Fruit fly (Drosophila melanogaster) whole organism, embryonic: ENCODE results near the gene Prp16.

ENCODE experiments used
- Awh ChIP-seq: fragments of 200-800 bp; sonication (Bioruptor generic); IDR thresholded peaks from 2 replicates; pipeline ENCODE4, ENCODE4 v1.3.6; 2022; ENCODE audit warnings: missing biosample characterization, missing genetic modification characterization
- CG13775 ChIP-seq: fragments of 200-800 bp; sonication (Bioruptor generic); optimal IDR thresholded peaks from 3 replicates; lab custom pipeline; 2017; ENCODE audit warnings: missing biosample characterization, mild to moderate bottlenecking, missing genetic modification characterization
- CG14667 ChIP-seq: fragments of 200-800 bp; sonication (Bioruptor generic); IDR thresholded peaks from 2 replicates; pipeline ENCODE4 v1.3.6; 2022; ENCODE audit warnings: missing biosample characterization, missing genetic modification characterization
- CG14965 ChIP-seq: fragments of 200-800 bp; sonication (Bioruptor generic); optimal IDR thresholded peaks from 2 replicates; lab custom pipeline; 2016; ENCODE audit warnings: missing biosample characterization, missing genetic modification characterization, borderline replicate concordance
- CG15601 ChIP-seq: fragments of 200-800 bp; sonication (Bioruptor generic); optimal IDR thresholded peaks from 3 replicates; lab custom pipeline; 2019; ENCODE audit warnings: missing biosample characterization, mild to moderate bottlenecking, missing genetic modification characterization, moderate library complexity
- CG15696 ChIP-seq: fragments of 200-800 bp; sonication (Bioruptor generic); optimal IDR thresholded peaks from 2 replicates; lab custom pipeline; 2019; ENCODE audit warnings: missing biosample characterization, mild to moderate bottlenecking, missing genetic modification characterization, moderate library complexity
- CG17802 ChIP-seq: fragments of 200-800 bp; sonication (Bioruptor generic); optimal IDR thresholded peaks from 2 replicates; lab custom pipeline; 2018; ENCODE audit warnings: missing biosample characterization, mild to moderate bottlenecking, missing genetic modification characterization, moderate library complexity
- CG17829 ChIP-seq: fragments of 200-800 bp; optimal IDR thresholded peaks from 2 replicates; lab custom pipeline; 2019; ENCODE audit warnings: missing biosample characterization, mild to moderate bottlenecking, missing genetic modification characterization, moderate library complexity
- CG1792 ChIP-seq: fragments of 200-800 bp; sonication (Bioruptor generic); optimal IDR thresholded peaks from 2 replicates; lab custom pipeline; 2016; ENCODE audit warnings: missing biosample characterization, missing genetic modification characterization
- CG1832 ChIP-seq: fragments of 200-800 bp; sonication (Bioruptor generic); optimal IDR thresholded peaks from 2 replicates; lab custom pipeline; 2017; ENCODE audit warnings: missing biosample characterization, mild to moderate bottlenecking, missing genetic modification characterization, inconsistent platforms
- CG2875 ChIP-seq: fragments of 200-800 bp; sonication (Bioruptor generic); optimal IDR thresholded peaks from 2 replicates; lab custom pipeline; 2017; ENCODE audit warnings: missing biosample characterization, mild to moderate bottlenecking, missing genetic modification characterization, missing genetic modification reagents
- CG30403 ChIP-seq: fragments of 200-800 bp; sonication (Bioruptor generic); optimal IDR thresholded peaks from 3 replicates; lab custom pipeline; 2016; ENCODE audit warnings: missing biosample characterization, missing genetic modification characterization
- CG31365 ChIP-seq: fragments of 200-800 bp; sonication (Bioruptor generic); optimal IDR thresholded peaks from 2 replicates; lab custom pipeline; 2018; ENCODE audit warnings: missing biosample characterization, mild to moderate bottlenecking, missing genetic modification characterization
- CG32532 ChIP-seq: fragments of 200-800 bp; sonication (Bioruptor generic); IDR thresholded peaks from 2 replicates; pipeline ENCODE4 v1.3.6; 2022; ENCODE audit warnings: missing biosample characterization, missing genetic modification characterization
- CG6765 ChIP-seq: fragments of 200-800 bp; sonication (Bioruptor generic); optimal IDR thresholded peaks from 3 replicates; lab custom pipeline; 2017; ENCODE audit warnings: missing biosample characterization, mild to moderate bottlenecking, missing genetic modification characterization
- CG7745 ChIP-seq: fragments of 200-800 bp; sonication (Bioruptor generic); optimal IDR thresholded peaks from 2 replicates; lab custom pipeline; 2018; ENCODE audit warnings: missing biosample characterization, mild to moderate bottlenecking, missing genetic modification characterization, moderate library complexity
- CG8765 ChIP-seq: fragments of 200-800 bp; sonication (Bioruptor generic); IDR thresholded peaks from 2 replicates; pipeline ENCODE4 v1.3.6; 2022; ENCODE audit warnings: missing biosample characterization, missing genetic modification characterization
- E2f2 ChIP-seq: fragments of 200-800 bp; sonication (Bioruptor generic); IDR thresholded peaks from 2 replicates; pipeline ENCODE4 v1.3.6; 2022; ENCODE audit warnings: missing biosample characterization, missing genetic modification characterization
- ERR ChIP-seq: fragments of 200-800 bp; sonication (Bioruptor generic); optimal IDR thresholded peaks from 2 replicates; lab custom pipeline; 2016; ENCODE audit warnings: missing biosample characterization, missing genetic modification characterization
- Ets97D ChIP-seq: fragments of 200-800 bp; sonication (Bioruptor generic); optimal IDR thresholded peaks from 3 replicates; lab custom pipeline; 2016; ENCODE audit warnings: missing biosample characterization, missing genetic modification characterization
- H2.0 ChIP-seq: fragments of 200-800 bp; sonication (Bioruptor generic); IDR thresholded peaks from 2 replicates; pipeline ENCODE4 v1.3.6; 2022; ENCODE audit warnings: missing biosample characterization, missing genetic modification characterization
- HHEX ChIP-seq: fragments of 200-800 bp; sonication (Bioruptor generic); optimal IDR thresholded peaks from 3 replicates; lab custom pipeline; 2017; ENCODE audit warnings: missing biosample characterization, mild to moderate bottlenecking, missing genetic modification characterization, missing genetic modification reagents
- Lhr ChIP-seq: fragments of 200-800 bp; sonication (Bioruptor generic); optimal IDR thresholded peaks from 3 replicates; lab custom pipeline; 2017; ENCODE audit warnings: mild to moderate bottlenecking, missing biosample characterization, missing genetic modification reagents, missing genetic modification characterization
- NC2α ChIP-seq: fragments of 200-800 bp; sonication (Bioruptor generic); optimal IDR thresholded peaks from 2 replicates; lab custom pipeline; 2016; ENCODE audit warnings: missing biosample characterization, missing genetic modification characterization
- NC2β ChIP-seq: fragments of 200-800 bp; sonication (Bioruptor generic); optimal IDR thresholded peaks from 2 replicates; lab custom pipeline; 2016; ENCODE audit warnings: missing biosample characterization, missing genetic modification characterization
- Neu2 ChIP-seq: fragments of 200-800 bp; sonication (Bioruptor generic); optimal IDR thresholded peaks from 3 replicates; lab custom pipeline; 2016; ENCODE audit warnings: missing biosample characterization, missing genetic modification characterization, borderline replicate concordance
- Nf-YB ChIP-seq: fragments of 200-800 bp; sonication (Bioruptor generic); optimal IDR thresholded peaks from 3 replicates; lab custom pipeline; 2019; ENCODE audit warnings: missing biosample characterization, mild to moderate bottlenecking, missing genetic modification characterization, moderate library complexity
- Nf-YC ChIP-seq: fragments of 200-800 bp; optimal IDR thresholded peaks from 3 replicates; lab custom pipeline; 2019; ENCODE audit warnings: missing biosample characterization, mild to moderate bottlenecking, missing genetic modification characterization, moderate library complexity
- NfI ChIP-seq: fragments of 200-800 bp; sonication (Bioruptor generic); optimal IDR thresholded peaks from 3 replicates; lab custom pipeline; 2018; ENCODE audit warnings: missing biosample characterization, mild to moderate bottlenecking, missing genetic modification characterization, moderate library complexity
- Oaz ChIP-seq: fragments of 200-800 bp; sonication (Bioruptor generic); IDR thresholded peaks from 2 replicates; pipeline ENCODE4 v1.3.6; 2022; ENCODE audit warnings: missing biosample characterization, missing genetic modification characterization
- Pdp1 ChIP-seq, 2 experiments: fragments of 200-800 bp; sonication (Bioruptor generic); optimal IDR thresholded peaks; 3 replicates each; lab custom pipeline; 2016; ENCODE audit warnings: missing biosample characterization in 2 of 2, missing genetic modification characterization in 2 of 2, mild to moderate bottlenecking in 1 of 2, moderate library complexity in 1 of 2
- Poxn ChIP-seq: fragments of 200-800 bp; sonication (Bioruptor generic); IDR thresholded peaks from 2 replicates; pipeline ENCODE4 v1.3.6; 2022; ENCODE audit warnings: missing biosample characterization, missing genetic modification characterization
- Stat92E ChIP-seq, 3 experiments: fragments of >200 bp in 2 of 3; fragments of 200-800 bp in 1 of 3; sonication (Bioruptor generic) in 1 of 3; optimal IDR thresholded peaks; 2 replicates each; lab custom pipeline; 2017 to 2019; ENCODE audit warnings: missing biosample characterization in 3 of 3, missing genetic modification characterization in 3 of 3, mild to moderate bottlenecking in 1 of 3, moderate library complexity in 1 of 3
- Tbp ChIP-seq: fragments of >200 bp; optimal IDR thresholded peaks from 2 replicates; lab custom pipeline; 2018; ENCODE audit warnings: missing biosample characterization, missing genetic modification characterization
- ac ChIP-seq: fragments of 200-800 bp; sonication (Bioruptor generic); optimal IDR thresholded peaks from 3 replicates; lab custom pipeline; 2017; ENCODE audit warnings: missing biosample characterization, mild to moderate bottlenecking, missing genetic modification characterization
- al ChIP-seq: fragments of 200-800 bp; sonication (Bioruptor generic); IDR thresholded peaks from 2 replicates; pipeline ENCODE4 v1.3.6; 2022; ENCODE audit warnings: missing biosample characterization, missing genetic modification characterization
- aop ChIP-seq: fragments of 200-800 bp; sonication (Bioruptor generic); IDR thresholded peaks from 2 replicates; pipeline ENCODE4 v1.3.6; 2022; ENCODE audit warnings: missing biosample characterization, missing genetic modification characterization
- cad ChIP-seq: fragments of >200 bp; optimal IDR thresholded peaks from 2 replicates; lab custom pipeline; 2017; ENCODE audit warnings: missing biosample characterization, missing genetic modification characterization
- crc ChIP-seq: fragments of 200-800 bp; sonication (Bioruptor generic); optimal IDR thresholded peaks from 2 replicates; lab custom pipeline; 2016; ENCODE audit warnings: missing biosample characterization, missing genetic modification characterization
- disco-r ChIP-seq: fragments of 200-800 bp; sonication (Bioruptor generic); optimal IDR thresholded peaks from 2 replicates; lab custom pipeline; 2016; ENCODE audit warnings: missing biosample characterization, missing genetic modification characterization
- ftz-f1 ChIP-seq: fragments of 200-800 bp; sonication (Bioruptor generic); optimal IDR thresholded peaks from 2 replicates; lab custom pipeline; 2016; ENCODE audit warnings: missing biosample characterization, missing genetic modification characterization
- grau ChIP-seq: fragments of 200-800 bp; optimal IDR thresholded peaks from 3 replicates; lab custom pipeline; 2019; ENCODE audit warnings: missing biosample characterization, mild to moderate bottlenecking, missing genetic modification characterization, moderate library complexity
- inv ChIP-seq: fragments of 200-800 bp; sonication (Bioruptor generic); IDR thresholded peaks from 2 replicates; pipeline ENCODE4 v1.3.6; 2022; ENCODE audit warnings: missing biosample characterization, missing genetic modification characterization; ENCODE audit not compliant: partially characterized antibody
- kah ChIP-seq: fragments of 200-800 bp; sonication (Bioruptor generic); optimal IDR thresholded peaks from 2 replicates; lab custom pipeline; 2018; ENCODE audit warnings: missing biosample characterization, mild to moderate bottlenecking, missing genetic modification characterization
- pfk ChIP-seq: fragments of 200-800 bp; sonication (Bioruptor generic); optimal IDR thresholded peaks from 2 replicates; lab custom pipeline; 2018; ENCODE audit warnings: missing biosample characterization, mild to moderate bottlenecking, missing genetic modification characterization, moderate library complexity
- scrt ChIP-seq: fragments of 200-800 bp; sonication (Bioruptor generic); optimal IDR thresholded peaks from 2 replicates; lab custom pipeline; 2018; ENCODE audit warnings: missing biosample characterization, mild to moderate bottlenecking, missing genetic modification characterization, moderate library complexity
- seq ChIP-seq: fragments of 200-800 bp; sonication (Bioruptor generic); IDR thresholded peaks from 2 replicates; pipeline ENCODE4 v1.3.6; 2022; ENCODE audit warnings: missing biosample characterization, missing genetic modification characterization
- sisA ChIP-seq: fragments of 200-800 bp; sonication (Bioruptor generic); IDR thresholded peaks from 2 replicates; pipeline ENCODE4 v1.3.6; 2022; ENCODE audit warnings: missing biosample characterization, missing genetic modification characterization
- stc ChIP-seq: fragments of 200-800 bp; sonication (Bioruptor generic); IDR thresholded peaks from 2 replicates; pipeline ENCODE4 v1.3.6; 2022; ENCODE audit warnings: missing biosample characterization, missing genetic modification characterization
- zfh2 ChIP-seq: fragments of 200-800 bp; sonication (Bioruptor generic); optimal IDR thresholded peaks from 2 replicates; lab custom pipeline; 2016; ENCODE audit warnings: missing biosample characterization, missing genetic modification characterization

Gene Prp16

dm6 chrX:14237873-14238394, 36.8 kb downstream of the Prp16 start, which contains the start of the genes Fbxl4 and Dus2 (continued):
- TF ChIP-seq Neu2 (GFP tag; lab: Kevin White, UChicago) = peak; percentile 38
- no peak for TF ChIP-seq CG7745
- TF ChIP-seq CG32532 (GFP tag; lab: Robert Waterston, UW) = peak; percentile 92
- peak; percentile 90 for TF ChIP-seq CG14667 (GFP tag; lab: Robert Waterston, UW)
- TF ChIP-seq NC2α = peak; percentile 63
- peak; percentile 96 for TF ChIP-seq CG15696 (tag; lab: Kevin White, UChicago)
- TF ChIP-seq Ets97D (GFP tag; lab: Kevin White, UChicago) = peak; percentile 80
- TF ChIP-seq zfh2 (GFP tag; lab: Kevin White, UChicago) = peak; percentile 94
- peak; percentile 68 for TF ChIP-seq Poxn
- peak; percentile 45 for TF ChIP-seq ac (GFP tag; lab: Kevin White, UChicago)
- peak; percentile 90 for TF ChIP-seq grau (tag; lab: Kevin White, UChicago)
- TF ChIP-seq Oaz (GFP tag; lab: Robert Waterston, UW) = peak; percentile 86
- peak; percentile 70 for TF ChIP-seq Nf-YB (GFP tag; lab: Kevin White, UChicago)
- no peak for TF ChIP-seq CG1832 (GFP tag; lab: Kevin White, UChicago)
- TF ChIP-seq NfI (GFP tag; lab: Kevin White, UChicago) = peak; percentile 89
- peak; percentile 99 for TF ChIP-seq CG1792 (GFP tag; lab: Kevin White, UChicago)
- TF ChIP-seq scrt = peak; percentile 89
- peak; percentile 61; the same call in 1 of the 2 replicates for TF ChIP-seq E2f2 (GFP tag; lab: Robert Waterston, UW)
- peak; percentile 89 for TF ChIP-seq HHEX (GFP tag; lab: Kevin White, UChicago)
- peak; percentile 81 for TF ChIP-seq al (GFP tag; lab: Robert Waterston, UW)
- peak; percentile 96 for TF ChIP-seq CG13775 (GFP tag; lab: Kevin White, UChicago)
- peak; percentile 91 for TF ChIP-seq H2.0 (GFP tag; lab: Robert Waterston, UW)
- TF ChIP-seq CG30403 (GFP tag; lab: Kevin White, UChicago) = peak; percentile 97
- peak; percentile 90 for TF ChIP-seq CG15601
- peak; percentile 77 for TF ChIP-seq CG17802 (tag; lab: Kevin White, UChicago)
- TF ChIP-seq Nf-YC (tag; lab: Kevin White, UChicago) = peak; percentile 80
- TF ChIP-seq pfk = peak; percentile 27
- TF ChIP-seq CG14965 (GFP tag; lab: Kevin White, UChicago) = peak; percentile 23
- no peak for TF ChIP-seq cad
- TF ChIP-seq CG8765 (GFP tag; lab: Robert Waterston, UW) = peak; percentile 93
- TF ChIP-seq disco-r (GFP tag; lab: Kevin White, UChicago) = peak; percentile 81
- TF ChIP-seq Stat92E (GFP tag; optimal IDR thresholded peaks at IDR 0.05; lab: Kevin White, UChicago) = no peak
- peak; percentile 87 for TF ChIP-seq seq (GFP tag; lab: Robert Waterston, UW)
- TF ChIP-seq kah = peak; percentile 65
- TF ChIP-seq aop (GFP tag; lab: Robert Waterston, UW) = peak; percentile 81
- peak; percentile 54 for TF ChIP-seq ERR
- TF ChIP-seq CG6765 (GFP tag; lab: Kevin White, UChicago) = peak; percentile 85
- peak; percentile 87 for TF ChIP-seq stc (GFP tag; lab: Robert Waterston, UW)
- TF ChIP-seq ftz-f1 = peak; percentile 51
- no peak for TF ChIP-seq Tbp
- peak; percentile 49 for TF ChIP-seq crc (GFP tag; lab: Kevin White, UChicago)
- TF ChIP-seq sisA = peak; percentile 94
- peak; percentile 93 to 96 for TF ChIP-seq Pdp1 (GFP tag; optimal IDR thresholded peaks at IDR 0.05; lab: Kevin White, UChicago)
- peak; percentile 26; the same call in 1 of the 2 replicates for TF ChIP-seq inv
- peak; percentile 76 for TF ChIP-seq Lhr (GFP tag; lab: Kevin White, UChicago)
- TF ChIP-seq NC2β (GFP tag; lab: Kevin White, UChicago) = peak; percentile 92
- TF ChIP-seq Awh = peak; percentile 83
- TF ChIP-seq CG2875 (GFP tag; lab: Kevin White, UChicago) = peak; percentile 82
- peak; percentile 92 for TF ChIP-seq CG17829 (tag; lab: Kevin White, UChicago)
- TF ChIP-seq CG31365 (tag; lab: Kevin White, UChicago) = peak; percentile 47
